Worm (Caenorhabditis elegans) whole organism, young adult: ENCODE data around the gene srw-140.
A peak's percentile ranks its signal among the peaks of the same experiment; 100 is the strongest.

ENCODE experiments used
- B0336.3 ChIP-seq: fragments of 200-800 bp; sonication (Bioruptor generic); IDR thresholded peaks from 2 replicates; pipeline ENCODE4 v1.3.6; 2022; ENCODE audit warnings: missing genetic modification characterization, missing compliant biosample characterization
- F49E8.2 ChIP-seq: sonication (generic microtip); optimal IDR thresholded peaks from 3 replicates; lab custom pipeline; 2017; ENCODE audit warnings: missing genetic modification characterization, mild to moderate bottlenecking, missing compliant biosample characterization, antibody characterized with exemption, moderate library complexity; ENCODE audit not compliant: insufficient read depth
- F52B5.7 ChIP-seq: sonication (generic microtip); optimal IDR thresholded peaks from 2 replicates; lab custom pipeline; 2016; ENCODE audit warnings: mild to moderate bottlenecking, missing genetic modification characterization, missing compliant biosample characterization
- K11D2.4 ChIP-seq: fragments of 200-800 bp; sonication (Bioruptor generic); IDR thresholded peaks from 2 replicates; pipeline ENCODE4 v1.3.6; 2022; ENCODE audit warnings: missing genetic modification reagents, missing genetic modification characterization, missing compliant biosample characterization
- attf-3 ChIP-seq: fragments of 200-800 bp; sonication (Bioruptor generic); conservative IDR thresholded peaks from 2 replicates; pipeline ENCODE4 v1.3.6; 2022; ENCODE audit warnings: missing genetic modification reagents, missing genetic modification characterization, missing compliant biosample characterization
- cebp-1 ChIP-seq, 2 experiments: fragments of 200-800 bp in 1 of 2; sonication (Bioruptor generic) in 1 of 2; sonication (generic microtip) in 1 of 2; IDR thresholded peaks in 1 of 2; optimal IDR thresholded peaks in 1 of 2; 2 replicates each; pipeline versions ENCODE4 v1.3.6 to Lab custom; 2017 to 2022; ENCODE audit warnings: missing compliant biosample characterization in 2 of 2, missing genetic modification characterization in 2 of 2, mild to moderate bottlenecking in 1 of 2, missing genetic modification reagents in 1 of 2, moderate library complexity in 1 of 2
- die-1 ChIP-seq: sonication (generic microtip); optimal IDR thresholded peaks from 2 replicates; lab custom pipeline; 2016; ENCODE audit warnings: missing genotype, mild to moderate bottlenecking, missing genetic modification characterization, missing compliant biosample characterization
- dpl-1 ChIP-seq: fragments of 150-350 bp; optimal IDR thresholded peaks from 2 replicates; lab custom pipeline; 2014; ENCODE audit warnings: missing biosample characterization, missing genetic modification reagents, missing genetic modification characterization
- efl-1 ChIP-seq: fragments of 150-350 bp; optimal IDR thresholded peaks from 2 replicates; lab custom pipeline; 2014; ENCODE audit warnings: missing biosample characterization, missing genetic modification reagents, missing genetic modification characterization
- let-526 ChIP-seq: fragments of 200-800 bp; sonication (Bioruptor generic); IDR thresholded peaks from 2 replicates; pipeline ENCODE4 v1.3.6; 2022; ENCODE audit warnings: missing genetic modification reagents, missing genetic modification characterization, missing compliant biosample characterization
- lin-35 ChIP-seq, 3 experiments: fragments of 150-350 bp in 2 of 3; sonication (generic microtip) in 1 of 3; optimal IDR thresholded peaks; 2 replicates each; lab custom pipeline; 2014 to 2018; ENCODE audit warnings: missing biosample characterization in 3 of 3, missing genetic modification characterization in 3 of 3, missing genetic modification reagents in 3 of 3
- lin-40 ChIP-seq: sonication (generic microtip); optimal IDR thresholded peaks from 2 replicates; lab custom pipeline; 2016; ENCODE audit warnings: missing genetic modification characterization, mild to moderate bottlenecking, missing compliant biosample characterization, missing genotype, missing genetic modification reagents
- lin-54 ChIP-seq: fragments of 200-800 bp; sonication (Bioruptor generic); optimal IDR thresholded peaks from 2 replicates; lab custom pipeline; 2018; ENCODE audit warnings: mild to moderate bottlenecking, missing genetic modification characterization, missing compliant biosample characterization
- madf-3 ChIP-seq: fragments of 200-800 bp; sonication (Bioruptor generic); IDR thresholded peaks from 2 replicates; pipeline ENCODE4 v1.3.6; 2022; ENCODE audit warnings: missing genetic modification reagents, missing genetic modification characterization, missing compliant biosample characterization
- mcd-1 ChIP-seq: fragments of 200-800 bp; sonication (Bioruptor generic); IDR thresholded peaks from 2 replicates; pipeline ENCODE4 v1.3.6; 2022; ENCODE audit warnings: missing genetic modification reagents, missing genetic modification characterization, missing compliant biosample characterization
- nfya-2 ChIP-seq: fragments of 200-800 bp; sonication (Bioruptor generic); IDR thresholded peaks from 2 replicates; pipeline ENCODE4 v1.3.6; 2022; ENCODE audit warnings: missing genetic modification reagents, missing genetic modification characterization, missing compliant biosample characterization
- nfyb-1 ChIP-seq: fragments of 200-800 bp; sonication (Bioruptor generic); IDR thresholded peaks from 2 replicates; pipeline ENCODE4 v1.3.6; 2022; ENCODE audit warnings: missing genetic modification reagents, missing genetic modification characterization, missing compliant biosample characterization
- nhr-120 ChIP-seq: fragments of 200-800 bp; sonication (Bioruptor generic); IDR thresholded peaks from 2 replicates; pipeline ENCODE4 v1.3.6; 2022; ENCODE audit warnings: missing genetic modification characterization, missing compliant biosample characterization
- nhr-179 ChIP-seq: sonication (generic microtip); optimal IDR thresholded peaks from 2 replicates; lab custom pipeline; 2016; ENCODE audit warnings: mild to moderate bottlenecking, missing genetic modification characterization, missing compliant biosample characterization
- repo-1 ChIP-seq: sonication (generic microtip); optimal IDR thresholded peaks from 2 replicates; lab custom pipeline; 2017; ENCODE audit warnings: mild to moderate bottlenecking, missing genetic modification characterization, missing compliant biosample characterization

srw-140 gene

DNA sequence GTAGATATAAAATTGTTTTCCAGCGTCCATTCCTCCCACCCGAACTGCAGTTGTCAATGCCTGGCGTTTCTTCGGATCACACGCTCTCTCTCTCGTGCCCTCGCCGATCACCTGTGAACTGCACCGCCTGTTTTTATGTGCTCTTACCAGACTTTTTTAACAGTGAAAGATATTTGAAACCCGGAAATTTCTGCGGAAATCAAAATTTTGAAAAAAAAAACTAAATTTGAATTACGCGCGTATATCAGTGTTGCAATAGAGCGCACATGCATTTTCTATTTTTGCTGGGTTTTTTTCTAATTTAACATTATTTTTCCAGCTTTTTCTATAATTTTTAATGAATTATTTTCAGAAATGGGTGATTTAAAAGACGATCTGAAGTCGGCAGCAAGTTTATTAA, 38.6 kb downstream of the srw-140 start, which contains the start of gene ttc-37:
ttc-37 (plus strand) TSS at position 349 of the 400 bp plus-strand sequence.
- TF ChIP-seq K11D2.4 (GFP tag; lab: Robert Waterston, UW): peak; percentile 61; the same call in 1 of the 2 replicates
- no peak for TF ChIP-seq F49E8.2 (tag; lab: Kevin White, UChicago)
- TF ChIP-seq lin-35 (GFP tag; optimal IDR thresholded peaks at IDR 0.05; lab: Kevin White, UChicago): peak; percentile 30 to 92 (median 44)
- no peak for TF ChIP-seq attf-3 (GFP tag; lab: Robert Waterston, UW)
- TF ChIP-seq lin-40 (tag; lab: Kevin White, UChicago): peak; percentile 13
- no peak for TF ChIP-seq let-526 (GFP tag; lab: Robert Waterston, UW)
- no peak for TF ChIP-seq cebp-1 (GFP tag; IDR thresholded peaks at IDR 0.05; lab: Robert Waterston, UW)
- TF ChIP-seq cebp-1 (tag; optimal IDR thresholded peaks at IDR 0.05; lab: Kevin White, UChicago): peak; percentile 16
- TF ChIP-seq efl-1 (GFP tag; lab: Kevin White, UChicago): peak; percentile 71
- no peak for TF ChIP-seq nhr-179 (tag; lab: Kevin White, UChicago)
- TF ChIP-seq dpl-1 (GFP tag; lab: Kevin White, UChicago): peak; percentile 66
- TF ChIP-seq nfya-2 (GFP tag; lab: Robert Waterston, UW): no peak
- no peak for TF ChIP-seq nhr-120 (GFP tag; lab: Robert Waterston, UW)
- TF ChIP-seq mcd-1: peak; percentile 94
- TF ChIP-seq lin-54: peak; percentile 95

DNA sequence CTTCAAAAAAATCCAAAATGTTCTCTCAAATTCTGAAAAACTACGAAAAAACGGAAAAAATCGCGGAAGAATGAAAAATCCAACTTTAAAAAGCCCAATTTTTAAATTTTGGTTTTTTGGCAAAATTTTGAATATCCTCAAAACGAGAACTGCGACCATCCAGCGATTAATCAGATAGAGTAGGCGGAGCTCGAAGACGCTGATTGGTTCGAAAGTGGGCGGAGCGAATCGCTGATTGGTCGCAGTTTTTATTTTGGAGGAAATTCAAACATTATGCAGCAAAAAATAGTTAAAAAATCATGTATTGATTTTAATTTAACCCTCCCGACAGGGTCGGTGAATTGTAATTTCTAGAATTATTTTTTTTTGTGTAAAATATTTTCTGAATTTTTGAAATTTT, 48.1 kb downstream of the srw-140 start:
- TF ChIP-seq nfyb-1 (peak; percentile 93), F52B5.7 (no peak), repo-1 (no peak), B0336.3 (GFP tag; lab: Robert Waterston, UW) (no peak), madf-3 (GFP tag; lab: Robert Waterston, UW) (no peak), nfya-2 (GFP tag; lab: Robert Waterston, UW) (0 out of 2 replicates have a peak, but pooled peaks have one; percentile 72), die-1 (tag; lab: Kevin White, UChicago) (no peak)
